Worm (Caenorhabditis elegans) whole organism, young adult: ENCODE data around the gene Y82E9BR.17.

Experiments used
- F22D6.2 ChIP-seq: sonication (generic microtip); optimal IDR thresholded peaks from 2 replicates; lab custom pipeline; 2016; ENCODE audit warnings: mild to moderate bottlenecking, missing genetic modification characterization, missing compliant biosample characterization
- F57C9.4 ChIP-seq: sonication (generic microtip); optimal IDR thresholded peaks from 2 replicates; lab custom pipeline; 2017; ENCODE audit warnings: mild to moderate bottlenecking, missing genetic modification characterization, missing compliant biosample characterization
- die-1 ChIP-seq: sonication (generic microtip); optimal IDR thresholded peaks from 2 replicates; lab custom pipeline; 2016; ENCODE audit warnings: missing genotype, mild to moderate bottlenecking, missing genetic modification characterization, missing compliant biosample characterization
- dox-1 ChIP-seq: fragments of 200-800 bp; sonication (Bioruptor generic); IDR thresholded peaks from 2 replicates; pipeline ENCODE4 v1.3.6; 2022; ENCODE audit warnings: missing genetic modification reagents, missing genetic modification characterization, missing compliant biosample characterization
- lin-54 ChIP-seq: fragments of 200-800 bp; sonication (Bioruptor generic); optimal IDR thresholded peaks from 2 replicates; lab custom pipeline; 2018; ENCODE audit warnings: mild to moderate bottlenecking, missing genetic modification characterization, missing compliant biosample characterization
- lsy-27 ChIP-seq: sonication (generic microtip); optimal IDR thresholded peaks from 2 replicates; lab custom pipeline; 2017; ENCODE audit warnings: missing genetic modification characterization, mild to moderate bottlenecking, missing compliant biosample characterization, antibody characterized with exemption, missing genotype, borderline replicate concordance; ENCODE audit not compliant: insufficient read depth
- nhr-179 ChIP-seq: sonication (generic microtip); optimal IDR thresholded peaks from 2 replicates; lab custom pipeline; 2016; ENCODE audit warnings: mild to moderate bottlenecking, missing genetic modification characterization, missing compliant biosample characterization
- snpc-4 ChIP-seq, 5 experiments: fragments of 150-350 bp in 1 of 5; sonication (generic microtip) in 4 of 5; optimal IDR thresholded peaks; 2 replicates each; lab custom pipeline; 2014 to 2018; ENCODE audit warnings: missing genetic modification characterization in 5 of 5, missing biosample characterization in 3 of 5, antibody characterized with exemption in 2 of 5, mild to moderate bottlenecking in 2 of 5, missing compliant biosample characterization in 2 of 5, missing genotype in 2 of 5, moderate library complexity in 2 of 5, missing genetic modification reagents in 1 of 5
- unc-62 ChIP-seq: fragments of 150-350 bp; optimal IDR thresholded peaks from 2 replicates; lab custom pipeline; 2014; ENCODE audit warnings: missing biosample characterization, missing genetic modification reagents, missing genetic modification characterization
- ztf-22 ChIP-seq: fragments of 200-800 bp; sonication (Bioruptor generic); optimal IDR thresholded peaks from 2 replicates; lab custom pipeline; 2018; ENCODE audit warnings: mild to moderate bottlenecking, missing genetic modification characterization, moderate library complexity, missing compliant biosample characterization

DNA sequence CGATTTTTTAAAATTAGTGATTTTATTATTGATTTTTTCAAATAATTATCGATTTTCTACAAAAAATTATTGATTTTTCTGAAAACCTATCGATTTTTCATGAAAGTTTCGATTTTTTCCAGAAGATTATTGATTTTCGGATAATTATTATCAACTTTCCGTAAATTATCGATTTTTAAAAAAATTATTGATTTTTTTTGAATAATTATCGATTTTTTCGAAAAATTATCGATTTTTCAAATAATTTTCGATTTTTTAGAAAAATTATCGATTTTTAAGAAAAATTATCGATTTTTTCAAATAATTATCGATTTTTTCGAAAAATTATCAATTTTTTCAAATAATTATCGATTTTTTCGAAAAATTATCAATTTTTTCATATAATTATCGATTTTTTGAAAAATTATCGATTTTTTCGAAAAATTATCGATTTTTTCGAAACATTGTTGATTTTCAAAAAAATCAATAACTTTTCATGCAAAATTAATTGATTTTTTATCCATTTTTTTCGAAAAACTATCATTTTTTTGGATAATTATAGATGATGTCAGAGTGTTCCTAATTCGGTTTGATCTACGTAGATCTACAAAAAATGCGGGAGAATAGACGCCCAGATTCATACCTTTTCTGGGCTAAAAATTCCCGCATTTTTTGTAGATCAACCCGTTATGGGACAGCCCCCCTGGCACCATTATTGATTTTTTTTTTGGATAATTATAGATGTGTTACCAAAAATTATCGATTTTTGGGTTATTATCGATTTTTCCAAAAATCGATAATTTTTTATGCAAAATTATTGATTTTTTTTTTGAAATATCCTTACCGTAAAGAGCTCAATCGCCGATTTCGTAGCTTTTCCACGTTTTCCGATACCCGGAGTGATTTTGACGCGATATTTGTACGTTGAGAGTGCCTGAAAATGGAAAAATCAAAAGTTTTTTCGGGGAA is 13.1 kb upstream of the Y82E9BR.17 start:
- no peak for TF ChIP-seq die-1
- TF ChIP-seq unc-62 (GFP tag; lab: Kevin White, UChicago), result no peak
- no peak for TF ChIP-seq ztf-22 (GFP tag; lab: Kevin White, UChicago)
- no peak for TF ChIP-seq F57C9.4
- no peak for TF ChIP-seq lsy-27 (tag; lab: Kevin White, UChicago)
- TF ChIP-seq nhr-179, result no peak
- TF ChIP-seq F22D6.2 (tag; lab: Kevin White, UChicago), result no peak
- no peak for TF ChIP-seq snpc-4 (GFP tag; optimal IDR thresholded peaks at IDR 0.05; lab: Kevin White, UChicago)
- TF ChIP-seq snpc-4 (tag; optimal IDR thresholded peaks at IDR 0.05; lab: Kevin White, UChicago), result no peak
- no peak for TF ChIP-seq dox-1 (GFP tag; lab: Robert Waterston, UW)
- no peak for TF ChIP-seq lin-54 (GFP tag; lab: Kevin White, UChicago)
